Fruit fly (Drosophila melanogaster): ENCODE results near the gene retinin.

DNA sequence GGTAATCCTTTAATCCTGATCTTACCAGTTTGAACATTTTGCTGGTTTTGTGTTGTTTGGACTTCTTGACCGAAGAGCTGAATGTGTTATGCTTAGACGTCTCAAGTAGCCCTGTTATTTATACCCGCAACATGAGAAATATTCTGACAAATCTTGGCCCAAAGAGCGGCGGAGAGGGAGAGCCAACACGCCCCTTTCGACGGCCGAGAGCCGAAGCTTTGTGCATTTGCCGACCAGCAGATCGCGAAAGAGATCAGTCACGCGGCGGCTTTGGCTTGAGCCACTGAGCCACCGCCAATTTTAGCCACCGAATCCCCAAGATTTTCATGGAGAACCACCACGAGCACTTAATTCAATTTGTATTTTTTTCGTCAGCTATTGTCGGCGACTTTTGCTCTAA lies 36.3 kb upstream of the retinin start, which contains the start of gene CG4962:
- TF ChIP-seq CG8478 (optimal IDR thresholded peaks at IDR 0.05) (no peak), CTCF (optimal IDR thresholded peaks at IDR 0.05) (no peak)
